Fruit fly (Drosophila melanogaster): Measurements from ENCODE around the gene Spp.
A peak's percentile ranks its signal among the peaks of the same experiment; 100 is the strongest.

Gene Spp

DNA sequence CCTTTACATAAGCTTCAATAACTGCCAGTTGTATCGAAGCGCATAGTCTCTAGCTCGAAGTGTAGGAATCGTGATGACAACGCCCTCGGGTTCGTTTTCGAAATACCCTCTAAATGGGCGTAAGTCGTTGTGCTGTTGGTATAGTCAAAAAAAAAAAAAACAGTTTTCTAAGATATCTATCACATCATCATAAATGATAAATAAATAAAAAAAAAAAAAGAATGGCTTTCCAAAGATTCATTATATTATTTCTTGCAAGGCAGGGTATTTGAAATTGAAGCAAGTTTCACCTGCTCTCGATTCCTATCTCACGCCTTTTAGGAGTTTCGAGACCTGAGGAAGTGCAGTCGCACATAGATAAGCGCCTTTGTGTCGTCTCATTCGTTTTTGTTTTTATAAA, 51.2 kb downstream of the Spp start (continued):
- no peak for TF ChIP-seq TFAM (GFP tag; optimal IDR thresholded peaks at IDR 0.05)
- no peak for TF ChIP-seq ewg (GFP tag; optimal IDR thresholded peaks at IDR 0.05)
- no peak for TF ChIP-seq Lpt (GFP tag; optimal IDR thresholded peaks at IDR 0.05)
- TF ChIP-seq Meics (GFP tag; optimal IDR thresholded peaks at IDR 0.05): no peak
- TF ChIP-seq hkb (optimal IDR thresholded peaks at IDR 0.05): no peak
- TF ChIP-seq hkb (GFP tag; IDR thresholded peaks at IDR 0.05): peak; percentile 74
- no peak for TF ChIP-seq ro (GFP tag; IDR thresholded peaks at IDR 0.05)
- no peak for TF ChIP-seq mld (GFP tag; IDR thresholded peaks at IDR 0.05; ENCODE audit: partially characterized antibody)
- TF ChIP-seq Aef1 (GFP tag; IDR thresholded peaks at IDR 0.05): peak; percentile 40; the same call in 1 of the 3 replicates
- no peak for TF ChIP-seq CG12236 (GFP tag; optimal IDR thresholded peaks at IDR 0.05)
- TF ChIP-seq CG8089 (GFP tag; optimal IDR thresholded peaks at IDR 0.05): no peak
- TF ChIP-seq CG18599 (GFP tag; optimal IDR thresholded peaks at IDR 0.05): no peak
- TF ChIP-seq CG18619 (GFP tag; optimal IDR thresholded peaks at IDR 0.05): no peak
- no peak for TF ChIP-seq CG1603 (tag; optimal IDR thresholded peaks at IDR 0.05)
- no peak for TF ChIP-seq CG15479 (GFP tag; optimal IDR thresholded peaks at IDR 0.05)
- TF ChIP-seq Xrp1 (GFP tag; IDR thresholded peaks at IDR 0.05): 0 out of 2 replicates have a peak, but pooled peaks have one; percentile 12
- no peak for TF ChIP-seq Elba2 (GFP tag; optimal IDR thresholded peaks at IDR 0.05)
- peak in 1 of 3 experiments; percentile 30 for TF ChIP-seq lola (GFP tag; optimal IDR thresholded peaks at IDR 0.05)
- no peak for TF ChIP-seq pho (GFP tag; optimal IDR thresholded peaks at IDR 0.05)
- TF ChIP-seq danr (GFP tag; IDR thresholded peaks at IDR 0.05): no peak
- peak; percentile 6 for TF ChIP-seq Mes4 (GFP tag; optimal IDR thresholded peaks at IDR 0.05)
- TF ChIP-seq bab2 (GFP tag; optimal IDR thresholded peaks at IDR 0.05): peak; percentile 40
- no peak for TF ChIP-seq Dref (GFP tag; IDR thresholded peaks at IDR 0.05)
- TF ChIP-seq ap (GFP tag; IDR thresholded peaks at IDR 0.05): no peak
- TF ChIP-seq CG10209 (GFP tag; optimal IDR thresholded peaks at IDR 0.05): no peak
- TF ChIP-seq cad (GFP tag; optimal IDR thresholded peaks at IDR 0.05): no peak
- TF ChIP-seq jing (GFP tag; optimal IDR thresholded peaks at IDR 0.05): no peak
- peak; percentile 33 for TF ChIP-seq dmrt11E (tag; optimal IDR thresholded peaks at IDR 0.05)
- TF ChIP-seq Usf (GFP tag; optimal IDR thresholded peaks at IDR 0.05): no peak
- TF ChIP-seq CG32532 (GFP tag; IDR thresholded peaks at IDR 0.05): no peak
- TF ChIP-seq HmgD (GFP tag; optimal IDR thresholded peaks at IDR 0.05): no peak
- peak; percentile 28; the same call in 1 of the 2 replicates for TF ChIP-seq esg (GFP tag; conservative IDR thresholded peaks at IDR 0.05)
- TF ChIP-seq vnd (GFP tag; IDR thresholded peaks at IDR 0.05; ENCODE audit: partially characterized antibody): no peak
- 0 out of 2 replicates have a peak, but pooled peaks have one; percentile 16 for TF ChIP-seq stc (GFP tag; IDR thresholded peaks at IDR 0.05)
- TF ChIP-seq dimm (GFP tag; IDR thresholded peaks at IDR 0.05): no peak
- TF ChIP-seq CG2875 (GFP tag; optimal IDR thresholded peaks at IDR 0.05): no peak
- peak in 1 of 2 experiments; percentile 30 for TF ChIP-seq Pdp1 (GFP tag; optimal IDR thresholded peaks at IDR 0.05)
- TF ChIP-seq trh (GFP tag; optimal IDR thresholded peaks at IDR 0.05): no peak
- no peak for TF ChIP-seq Dp (GFP tag; optimal IDR thresholded peaks at IDR 0.05)
- no peak for TF ChIP-seq CG1233 (GFP tag; optimal IDR thresholded peaks at IDR 0.05)
- TF ChIP-seq CG8281 (tag; optimal IDR thresholded peaks at IDR 0.05): no peak
- no peak for TF ChIP-seq CoRest (tag; optimal IDR thresholded peaks at IDR 0.05)
- TF ChIP-seq CG4424 (GFP tag; optimal IDR thresholded peaks at IDR 0.05): no peak
- TF ChIP-seq fd102C (GFP tag; optimal IDR thresholded peaks at IDR 0.05): no peak
- TF ChIP-seq lbe (GFP tag; optimal IDR thresholded peaks at IDR 0.05): no peak
- peak; percentile 24; the same call in 1 of the 2 replicates for TF ChIP-seq ranshi (GFP tag; IDR thresholded peaks at IDR 0.05)
- TF ChIP-seq CG12155 (GFP tag; optimal IDR thresholded peaks at IDR 0.05): peak; percentile 29
- TF ChIP-seq CG13123 (GFP tag; optimal IDR thresholded peaks at IDR 0.05): no peak
- TF ChIP-seq CG42726 (GFP tag; IDR thresholded peaks at IDR 0.05; ENCODE audit: partially characterized antibody): no peak
- TF ChIP-seq CG8944 (GFP tag; optimal IDR thresholded peaks at IDR 0.05): no peak
- TF ChIP-seq CG10543 (GFP tag; optimal IDR thresholded peaks at IDR 0.05): no peak

Data from whole organism, embryonic.